Worm (Caenorhabditis elegans) whole organism, early embryonic: ENCODE measurements around the gene repo-1.

Source experiments
- B0310.2 ChIP-seq: sonication (generic microtip); optimal IDR thresholded peaks from 2 replicates; lab custom pipeline; 2016; ENCODE audit warnings: mild to moderate bottlenecking, missing genetic modification characterization, missing compliant biosample characterization
- F13C5.2 ChIP-seq: sonication (generic microtip); optimal IDR thresholded peaks from 2 replicates; lab custom pipeline; 2017; ENCODE audit warnings: mild to moderate bottlenecking, missing genetic modification characterization, inconsistent platforms, missing compliant biosample characterization
- aly-1 ChIP-seq: sonication (generic microtip); optimal IDR thresholded peaks from 2 replicates; lab custom pipeline; 2016; ENCODE audit warnings: missing genetic modification characterization, missing compliant biosample characterization
- ama-1 ChIP-seq: fragments of 150-350 bp; optimal IDR thresholded peaks from 2 replicates; lab custom pipeline; 2014
- ceh-13 ChIP-seq: fragments of 200-800 bp; sonication (Bioruptor generic); optimal IDR thresholded peaks from 2 replicates; lab custom pipeline; 2018; ENCODE audit warnings: mild to moderate bottlenecking, missing genetic modification characterization, missing compliant biosample characterization
- ceh-36 ChIP-seq: sonication (generic microtip); optimal IDR thresholded peaks from 2 replicates; lab custom pipeline; 2016; ENCODE audit warnings: missing genetic modification characterization, inconsistent platforms, missing compliant biosample characterization
- ets-7 ChIP-seq: sonication (generic microtip); optimal IDR thresholded peaks from 2 replicates; lab custom pipeline; 2016; ENCODE audit warnings: missing genotype, missing genetic modification characterization, missing compliant biosample characterization
- flt-1 ChIP-seq: fragments of 200-800 bp; sonication (Bioruptor generic); IDR thresholded peaks from 2 replicates; pipeline ENCODE4 v1.3.6; 2022; ENCODE audit warnings: missing genetic modification characterization, missing compliant biosample characterization
- hmbx-1 ChIP-seq: sonication (generic microtip); optimal IDR thresholded peaks from 2 replicates; lab custom pipeline; 2016; ENCODE audit warnings: mild to moderate bottlenecking, missing genetic modification characterization, missing compliant biosample characterization
- hmg-4 ChIP-seq: fragments of 200-800 bp; sonication (Bioruptor generic); optimal IDR thresholded peaks from 2 replicates; lab custom pipeline; 2018; ENCODE audit warnings: mild to moderate bottlenecking, missing genetic modification characterization, missing compliant biosample characterization
- hnd-1 ChIP-seq: sonication (generic microtip); optimal IDR thresholded peaks from 2 replicates; lab custom pipeline; 2016; ENCODE audit warnings: missing genetic modification characterization, missing compliant biosample characterization
- pes-1 ChIP-seq: fragments of 200-800 bp; sonication (Bioruptor generic); IDR thresholded peaks from 2 replicates; pipeline ENCODE4 v1.3.6; 2022; ENCODE audit warnings: missing genetic modification reagents, missing genetic modification characterization, missing compliant biosample characterization
- scrt-1 ChIP-seq: fragments of 200-800 bp; sonication (Bioruptor generic); IDR thresholded peaks from 2 replicates; pipeline ENCODE4 v1.3.6; 2022; ENCODE audit warnings: missing genetic modification characterization, missing compliant biosample characterization
- sea-1 ChIP-seq: fragments of 200-800 bp; sonication (Bioruptor generic); conservative IDR thresholded peaks from 2 replicates; pipeline ENCODE4 v1.3.6; 2022; ENCODE audit warnings: missing genetic modification characterization, missing compliant biosample characterization
- tbx-11 ChIP-seq: fragments of 200-800 bp; sonication (Bioruptor generic); IDR thresholded peaks from 2 replicates; pipeline ENCODE4 v1.3.6; 2022; ENCODE audit warnings: missing genetic modification characterization, missing compliant biosample characterization
- tbx-37 ChIP-seq: fragments of 200-800 bp; sonication (Bioruptor generic); conservative IDR thresholded peaks from 2 replicates; pipeline ENCODE4 v1.3.6; 2022; ENCODE audit warnings: missing genetic modification reagents, missing genetic modification characterization, missing compliant biosample characterization
- tra-4 ChIP-seq: sonication (generic microtip); optimal IDR thresholded peaks from 2 replicates; lab custom pipeline; 2017; ENCODE audit warnings: missing genetic modification characterization, missing compliant biosample characterization

repo-1 gene

ce11 chrIV:12108984-12109657 is 24.8 kb downstream of the repo-1 start:
- TF ChIP-seq hmbx-1 (tag; lab: Kevin White, UChicago) (no peak), flt-1 (GFP tag; lab: Robert Waterston, UW) (no peak), tra-4 (tag; lab: Kevin White, UChicago) (no peak), B0310.2 (no peak), sea-1 (no peak), scrt-1 (GFP tag; lab: Robert Waterston, UW) (no peak), tbx-37 (no peak), ama-1 (lab: Kevin White, UChicago) (no peak)

- no peak for TF ChIP-seq ets-7 (tag; lab: Kevin White, UChicago)
- TF ChIP-seq hnd-1 (tag; lab: Kevin White, UChicago) = no peak
- TF ChIP-seq ceh-13 = no peak
- no peak for TF ChIP-seq tbx-37
- no peak for TF ChIP-seq tra-4 (tag; lab: Kevin White, UChicago)
- no peak for TF ChIP-seq aly-1 (tag; lab: Kevin White, UChicago)
- no peak for TF ChIP-seq F13C5.2 (tag; lab: Kevin White, UChicago)
- TF ChIP-seq flt-1 (GFP tag; lab: Robert Waterston, UW) = no peak
- no peak for TF ChIP-seq sea-1
- no peak for TF ChIP-seq ceh-36 (tag; lab: Kevin White, UChicago)
- no peak for TF ChIP-seq hmbx-1 (tag; lab: Kevin White, UChicago)
- TF ChIP-seq pes-1 (GFP tag; lab: Robert Waterston, UW) = no peak
- no peak for TF ChIP-seq tbx-11 (GFP tag; lab: Robert Waterston, UW)
- no peak for TF ChIP-seq scrt-1 (GFP tag; lab: Robert Waterston, UW)
- TF ChIP-seq ama-1 (lab: Kevin White, UChicago) = no peak
- no peak for TF ChIP-seq B0310.2
- TF ChIP-seq hmg-4 (GFP tag; lab: Kevin White, UChicago) = no peak
Observed at ce11 chrIV:12109743-12110142, 25.5 kb downstream of the repo-1 start.

- TF ChIP-seq tra-4 (tag; lab: Kevin White, UChicago) (no peak), tbx-11 (GFP tag; lab: Robert Waterston, UW) (no peak), ama-1 (lab: Kevin White, UChicago) (no peak), ceh-36 (tag; lab: Kevin White, UChicago) (no peak), B0310.2 (no peak), flt-1 (GFP tag; lab: Robert Waterston, UW) (no peak), pes-1 (GFP tag; lab: Robert Waterston, UW) (no peak), F13C5.2 (tag; lab: Kevin White, UChicago) (no peak), aly-1 (tag; lab: Kevin White, UChicago) (no peak), hnd-1 (tag; lab: Kevin White, UChicago) (no peak), hmbx-1 (tag; lab: Kevin White, UChicago) (no peak), sea-1 (no peak), tbx-37 (no peak), hmg-4 (GFP tag; lab: Kevin White, UChicago) (no peak), scrt-1 (GFP tag; lab: Robert Waterston, UW) (no peak)
Observed at ce11 chrIV:12110339-12110738, 26.1 kb downstream of the repo-1 start, which contains the start of gene col-129. Gene col-129 (minus strand): TSS chrIV:12110439.

ce11 chrIV:12111477-12111876 is 27.2 kb downstream of the repo-1 start, which contains the start of gene dlc-2:
Gene dlc-2 (minus strand): TSS chrIV:12111577.
- TF ChIP-seq sea-1 (no peak), tbx-11 (GFP tag; lab: Robert Waterston, UW) (no peak), scrt-1 (GFP tag; lab: Robert Waterston, UW) (no peak), pes-1 (GFP tag; lab: Robert Waterston, UW) (no peak), ets-7 (tag; lab: Kevin White, UChicago) (no peak), hnd-1 (tag; lab: Kevin White, UChicago) (no peak), B0310.2 (no peak), aly-1 (tag; lab: Kevin White, UChicago) (no peak), F13C5.2 (tag; lab: Kevin White, UChicago) (no peak), flt-1 (GFP tag; lab: Robert Waterston, UW) (no peak), hmbx-1 (tag; lab: Kevin White, UChicago) (no peak), tbx-37 (no peak), tra-4 (tag; lab: Kevin White, UChicago) (no peak), ama-1 (lab: Kevin White, UChicago) (no peak), ceh-36 (tag; lab: Kevin White, UChicago) (no peak)

ce11 chrIV:12113056-12113455 is 28.8 kb downstream of the repo-1 start:
- TF ChIP-seq ets-7 (tag; lab: Kevin White, UChicago) (no peak), hmg-4 (GFP tag; lab: Kevin White, UChicago) (no peak), ceh-13 (no peak), pes-1 (GFP tag; lab: Robert Waterston, UW) (no peak), scrt-1 (GFP tag; lab: Robert Waterston, UW) (no peak), tbx-11 (GFP tag; lab: Robert Waterston, UW) (no peak), B0310.2 (no peak), flt-1 (GFP tag; lab: Robert Waterston, UW) (no peak), hnd-1 (tag; lab: Kevin White, UChicago) (no peak), aly-1 (tag; lab: Kevin White, UChicago) (no peak), F13C5.2 (tag; lab: Kevin White, UChicago) (no peak), tbx-37 (no peak), sea-1 (no peak), hmbx-1 (tag; lab: Kevin White, UChicago) (no peak), ama-1 (lab: Kevin White, UChicago) (no peak), ceh-36 (tag; lab: Kevin White, UChicago) (no peak), tra-4 (tag; lab: Kevin White, UChicago) (no peak)

ce11 chrIV:12114498-12114897 is 30.2 kb downstream of the repo-1 start:
- no peak for TF ChIP-seq ceh-13
- no peak for TF ChIP-seq hnd-1 (tag; lab: Kevin White, UChicago)
- no peak for TF ChIP-seq aly-1 (tag; lab: Kevin White, UChicago)
- no peak for TF ChIP-seq tra-4 (tag; lab: Kevin White, UChicago)
- TF ChIP-seq pes-1 (GFP tag; lab: Robert Waterston, UW) = no peak
- no peak for TF ChIP-seq sea-1
- TF ChIP-seq flt-1 (GFP tag; lab: Robert Waterston, UW) = no peak
- no peak for TF ChIP-seq hmbx-1 (tag; lab: Kevin White, UChicago)
- no peak for TF ChIP-seq ets-7 (tag; lab: Kevin White, UChicago)
- TF ChIP-seq tbx-37 = no peak
- TF ChIP-seq ceh-36 (tag; lab: Kevin White, UChicago) = no peak
- TF ChIP-seq ama-1 (lab: Kevin White, UChicago) = no peak
- no peak for TF ChIP-seq F13C5.2 (tag; lab: Kevin White, UChicago)
- no peak for TF ChIP-seq hmg-4 (GFP tag; lab: Kevin White, UChicago)
